Worm (Caenorhabditis elegans) whole organism, L1 larva: ENCODE results near the gene ins-4.

Source experiments
- C04F5.9 ChIP-seq: sonication (generic microtip); optimal IDR thresholded peaks from 2 replicates; lab custom pipeline; 2016; ENCODE audit warnings: missing genetic modification characterization, missing compliant biosample characterization
- C16A3.4 ChIP-seq: fragments of 150-350 bp; optimal IDR thresholded peaks from 2 replicates; lab custom pipeline; 2014; ENCODE audit warnings: missing biosample characterization, missing genetic modification characterization
- aha-1 ChIP-seq: fragments of 150-350 bp; optimal IDR thresholded peaks from 2 replicates; lab custom pipeline; 2014; ENCODE audit warnings: missing biosample characterization, missing genetic modification characterization
- alr-1 ChIP-seq: fragments of 200-800 bp; sonication (Bioruptor generic); optimal IDR thresholded peaks from 2 replicates; lab custom pipeline; 2018; ENCODE audit warnings: borderline replicate concordance, mild to moderate bottlenecking, missing genetic modification characterization, missing compliant biosample characterization
- ceh-82 ChIP-seq, 3 experiments: fragments of 150-350 bp in 1 of 3; sonication (generic microtip) in 2 of 3; optimal IDR thresholded peaks; 2 replicates each; lab custom pipeline; 2014 to 2017; ENCODE audit warnings: missing biosample characterization in 3 of 3, missing genetic modification characterization in 3 of 3
- ces-1 ChIP-seq: fragments of 150-350 bp; optimal IDR thresholded peaks from 2 replicates; lab custom pipeline; 2014; ENCODE audit warnings: missing biosample characterization, missing genetic modification reagents, missing genetic modification characterization
- dsc-1 ChIP-seq: sonication (generic microtip); optimal IDR thresholded peaks from 2 replicates; lab custom pipeline; 2016; ENCODE audit warnings: mild to moderate bottlenecking, missing genetic modification characterization, missing compliant biosample characterization
- efl-1 ChIP-seq, 4 experiments: fragments of 150-350 bp; optimal IDR thresholded peaks in 3 of 4; peaks in 1 of 4; 1 replicate in 1 of 4; 2 replicates in 3 of 4; lab custom pipeline; 2014; ENCODE audit warnings: missing biosample characterization in 2 of 4, missing genetic modification characterization in 2 of 4, missing genetic modification reagents in 2 of 4
- egl-13 ChIP-seq: sonication (generic microtip); optimal IDR thresholded peaks from 2 replicates; lab custom pipeline; 2016; ENCODE audit warnings: missing genotype, missing genetic modification reagents, missing genetic modification characterization, missing compliant biosample characterization
- egl-27 ChIP-seq, 2 experiments: fragments of 150-350 bp in 1 of 2; sonication (generic microtip); optimal IDR thresholded peaks; 3 replicates each; lab custom pipeline; 2017 to 2018; ENCODE audit warnings: missing biosample characterization in 2 of 2, missing genetic modification characterization in 2 of 2, missing genetic modification reagents in 2 of 2
- elt-3 ChIP-seq, 6 experiments: fragments of 150-350 bp in 1 of 6; sonication (generic microtip); optimal IDR thresholded peaks; 2 replicates each; lab custom pipeline; 2017 to 2018; ENCODE audit warnings: missing biosample characterization in 6 of 6, missing genetic modification characterization in 6 of 6, inconsistent platforms in 1 of 6
- ets-5 ChIP-seq: fragments of 200-800 bp; sonication (Bioruptor generic); IDR thresholded peaks from 2 replicates; pipeline ENCODE4 v1.3.6; 2022; ENCODE audit warnings: missing genetic modification characterization, missing compliant biosample characterization
- fkh-10 ChIP-seq: sonication (generic microtip); optimal IDR thresholded peaks from 2 replicates; lab custom pipeline; 2017; ENCODE audit warnings: missing biosample characterization, missing genetic modification reagents, missing genetic modification characterization
- fkh-8 ChIP-seq: sonication (generic microtip); optimal IDR thresholded peaks from 2 replicates; lab custom pipeline; 2016; ENCODE audit warnings: mild to moderate bottlenecking, missing genetic modification characterization, missing compliant biosample characterization
- fos-1 ChIP-seq: fragments of 150-350 bp; optimal IDR thresholded peaks from 2 replicates; lab custom pipeline; 2014; ENCODE audit warnings: missing biosample characterization, missing genetic modification characterization
- hpl-2 ChIP-seq: fragments of 150-350 bp; optimal IDR thresholded peaks from 2 replicates; lab custom pipeline; 2014; ENCODE audit warnings: missing biosample characterization, missing genetic modification reagents, missing genetic modification characterization
- isw-1 ChIP-seq: fragments of 200-800 bp; sonication (Bioruptor generic); IDR thresholded peaks from 2 replicates; pipeline ENCODE4 v1.3.6; 2022; ENCODE audit warnings: missing genetic modification characterization, missing compliant biosample characterization
- lin-13 ChIP-seq: fragments of 150-350 bp; optimal IDR thresholded peaks from 2 replicates; lab custom pipeline; 2014; ENCODE audit warnings: missing biosample characterization, missing genetic modification reagents, missing genetic modification characterization
- lin-14 ChIP-seq: fragments of 200-800 bp; sonication (Bioruptor generic); optimal IDR thresholded peaks from 2 replicates; lab custom pipeline; 2018; ENCODE audit warnings: mild to moderate bottlenecking, missing genetic modification characterization, moderate library complexity, missing compliant biosample characterization
- lin-15B ChIP-seq: fragments of 150-350 bp; sonication (generic microtip); optimal IDR thresholded peaks from 3 replicates; lab custom pipeline; 2014; ENCODE audit warnings: missing biosample characterization, missing genetic modification characterization
- lin-35 ChIP-seq, 2 experiments: fragments of 150-350 bp; optimal IDR thresholded peaks; 2 replicates each; lab custom pipeline; 2014; ENCODE audit warnings: missing biosample characterization in 2 of 2, missing genetic modification characterization in 2 of 2, missing genetic modification reagents in 2 of 2
- lir-3 ChIP-seq: sonication (generic microtip); optimal IDR thresholded peaks from 2 replicates; lab custom pipeline; 2016; ENCODE audit warnings: mild to moderate bottlenecking, missing genetic modification characterization, moderate library complexity, missing compliant biosample characterization; ENCODE audit not compliant: poor library complexity
- lsy-2 ChIP-seq, 2 experiments: fragments of 150-350 bp; optimal IDR thresholded peaks; 2 replicates each; lab custom pipeline; 2014; ENCODE audit warnings: missing biosample characterization in 2 of 2, missing genetic modification characterization in 2 of 2
- mdl-1 ChIP-seq, 2 experiments: fragments of 150-350 bp; optimal IDR thresholded peaks; 2 replicates each; lab custom pipeline; 2014 to 2017; ENCODE audit warnings: missing biosample characterization in 2 of 2, missing genetic modification characterization in 2 of 2, inconsistent platforms in 1 of 2
- nhr-12 ChIP-seq: sonication (generic microtip); optimal IDR thresholded peaks from 2 replicates; lab custom pipeline; 2017; ENCODE audit warnings: missing biosample characterization, missing genetic modification characterization
- nhr-20 ChIP-seq: sonication (generic microtip); optimal IDR thresholded peaks from 2 replicates; lab custom pipeline; 2016; ENCODE audit warnings: mild to moderate bottlenecking, missing genetic modification characterization, missing compliant biosample characterization
- nhr-47 ChIP-seq: sonication (generic microtip); optimal IDR thresholded peaks from 2 replicates; lab custom pipeline; 2016; ENCODE audit warnings: mild to moderate bottlenecking, missing genetic modification characterization, moderate library complexity, missing compliant biosample characterization
- nhr-71 ChIP-seq: sonication (generic microtip); optimal IDR thresholded peaks from 2 replicates; lab custom pipeline; 2016; ENCODE audit warnings: mild to moderate bottlenecking, missing genetic modification characterization, moderate library complexity, missing compliant biosample characterization
- nhr-90 ChIP-seq: sonication (generic microtip); optimal IDR thresholded peaks from 2 replicates; lab custom pipeline; 2016; ENCODE audit warnings: mild to moderate bottlenecking, missing genetic modification characterization, missing compliant biosample characterization; ENCODE audit not compliant: poor library complexity
- skn-1 ChIP-seq: fragments of 150-350 bp; optimal IDR thresholded peaks from 2 replicates; lab custom pipeline; 2014; ENCODE audit warnings: missing biosample characterization, missing genetic modification characterization
- snpc-4 ChIP-seq: fragments of 150-350 bp; optimal IDR thresholded peaks from 2 replicates; lab custom pipeline; 2014; ENCODE audit warnings: missing biosample characterization, missing genetic modification characterization
- snu-23 ChIP-seq: sonication (generic microtip); optimal IDR thresholded peaks from 2 replicates; lab custom pipeline; 2016; ENCODE audit warnings: missing genetic modification characterization, missing compliant biosample characterization
- sox-4 ChIP-seq: sonication (generic microtip); optimal IDR thresholded peaks from 2 replicates; lab custom pipeline; 2016; ENCODE audit warnings: missing genetic modification characterization, missing compliant biosample characterization
- sptf-1 ChIP-seq: fragments of 150-350 bp; optimal IDR thresholded peaks from 2 replicates; lab custom pipeline; 2014; ENCODE audit warnings: missing biosample characterization, missing genetic modification characterization
- swsn-7 ChIP-seq: sonication (generic microtip); optimal IDR thresholded peaks from 2 replicates; lab custom pipeline; 2016; ENCODE audit warnings: missing genetic modification characterization, missing compliant biosample characterization
- tbx-2 ChIP-seq: sonication (generic microtip); optimal IDR thresholded peaks from 2 replicates; lab custom pipeline; 2016; ENCODE audit warnings: missing genetic modification characterization, missing compliant biosample characterization
- unc-86 ChIP-seq: sonication (generic microtip); optimal IDR thresholded peaks from 2 replicates; lab custom pipeline; 2016; ENCODE audit warnings: missing genetic modification characterization, missing compliant biosample characterization
- zip-4 ChIP-seq: fragments of 200-800 bp; sonication (Bioruptor generic); optimal IDR thresholded peaks from 2 replicates; lab custom pipeline; 2018; ENCODE audit warnings: mild to moderate bottlenecking, missing genetic modification characterization, moderate library complexity, missing compliant biosample characterization
- ztf-4 ChIP-seq: fragments of 150-350 bp; optimal IDR thresholded peaks from 2 replicates; lab custom pipeline; 2014; ENCODE audit warnings: missing biosample characterization, missing genetic modification characterization

Gene ins-4

DNA sequence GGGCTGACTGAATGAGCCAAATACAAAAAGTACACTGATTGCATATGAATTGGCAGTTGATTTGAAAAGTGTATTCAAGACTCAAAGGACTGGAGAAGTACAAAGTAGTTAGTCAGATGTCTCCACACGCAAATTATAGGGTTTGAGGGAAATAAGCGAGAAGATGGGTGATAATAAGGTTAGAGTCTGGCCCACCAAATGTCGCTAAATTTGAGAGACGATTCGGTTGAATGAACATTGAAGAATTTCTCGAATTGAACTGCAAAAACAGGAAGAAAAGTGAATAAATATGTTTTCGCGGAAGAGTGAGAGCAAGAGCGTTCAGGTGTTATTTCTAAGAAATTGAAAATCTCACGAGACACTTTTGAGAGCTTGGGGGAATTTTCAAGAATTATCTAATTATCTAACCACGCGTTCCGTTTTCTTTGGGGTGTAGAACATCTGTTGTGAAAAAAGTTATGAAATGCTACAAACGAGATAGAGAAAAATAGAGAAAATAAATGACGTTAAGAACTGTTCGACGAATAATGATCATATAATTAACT, 36.5 kb upstream of the ins-4 start:
- TF ChIP-seq nhr-47 (tag; lab: Kevin White, UChicago) (peak; percentile 62), lin-14 (GFP tag; lab: Kevin White, UChicago) (peak; percentile 14), fkh-8 (peak; percentile 67), nhr-71 (tag; lab: Kevin White, UChicago) (peak; percentile 66), sox-4 (tag; lab: Kevin White, UChicago) (peak; percentile 78), elt-3 (tag; optimal IDR thresholded peaks at IDR 0.05; lab: Kevin White, UChicago) (no peak), egl-27 (tag; optimal IDR thresholded peaks at IDR 0.05; lab: Kevin White, UChicago) (no peak), dsc-1 (peak; percentile 17)

ce11 chrII:5961317-5961716, 34.8 kb upstream of the ins-4 start, which contains the start of gene B0034.7:
TSS of gene B0034.7 (plus strand) at chrII:5961617.
- TF ChIP-seq lir-3 (tag; lab: Kevin White, UChicago), result no peak
- TF ChIP-seq aha-1 (tag; lab: Kevin White, UChicago), result no peak
- no peak for TF ChIP-seq tbx-2 (tag; lab: Kevin White, UChicago)
- TF ChIP-seq lin-35 (GFP tag; optimal IDR thresholded peaks at IDR 0.05; lab: Kevin White, UChicago), result no peak
- TF ChIP-seq dsc-1, result no peak
- TF ChIP-seq fos-1 (tag; lab: Kevin White, UChicago), result no peak
- no peak for TF ChIP-seq ets-5 (GFP tag; lab: Robert Waterston, UW)
- no peak for TF ChIP-seq snu-23 (GFP tag; lab: Kevin White, UChicago)

- TF ChIP-seq C04F5.9 (tag; lab: Kevin White, UChicago) (no peak), fkh-10 (GFP tag; lab: Kevin White, UChicago) (peak; percentile 69), zip-4 (no peak), alr-1 (tag; lab: Kevin White, UChicago) (no peak), nhr-20 (tag; lab: Kevin White, UChicago) (no peak), hpl-2 (no peak), nhr-47 (tag; lab: Kevin White, UChicago) (no peak), lsy-2 (tag; optimal IDR thresholded peaks at IDR 0.05; lab: Kevin White, UChicago) (peak in 1 of 2 experiments; percentile 15), nhr-71 (tag; lab: Kevin White, UChicago) (peak; percentile 8), lin-14 (GFP tag; lab: Kevin White, UChicago) (peak; percentile 53), ceh-82 (tag; optimal IDR thresholded peaks at IDR 0.05; lab: Kevin White, UChicago) (peak in 1 of 3 experiments; percentile 16)
Measured at ce11 chrII:5962343-5962742, 33.8 kb upstream of the ins-4 start.

DNA sequence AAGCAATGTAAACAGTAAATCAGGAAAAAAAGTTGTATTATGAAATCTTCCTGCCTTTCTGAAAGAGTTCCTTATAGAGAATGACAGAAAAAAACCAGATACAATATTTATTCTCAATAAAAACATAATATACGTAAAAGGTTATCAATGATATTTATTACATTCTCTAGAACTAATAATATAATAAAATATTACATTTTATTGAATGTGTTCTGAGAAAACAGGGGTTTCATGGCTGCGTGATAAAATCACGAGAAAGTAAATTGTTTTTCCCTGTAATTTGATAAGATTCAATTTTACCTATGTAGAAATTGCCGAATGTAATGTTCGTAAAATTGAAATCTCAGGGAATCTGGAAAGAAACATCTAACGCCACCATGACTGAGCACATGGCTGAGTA, 31.2 kb upstream of the ins-4 start:
- TF ChIP-seq elt-3 (tag; optimal IDR thresholded peaks at IDR 0.05; lab: Kevin White, UChicago) (no peak), ztf-4 (tag; lab: Kevin White, UChicago) (peak; percentile 13), lin-13 (GFP tag; lab: Kevin White, UChicago) (no peak), dsc-1 (peak; percentile 49), nhr-71 (tag; lab: Kevin White, UChicago) (peak; percentile 0), zip-4 (no peak), ces-1 (GFP tag; lab: Kevin White, UChicago) (no peak), isw-1 (GFP tag; lab: Robert Waterston, UW) (no peak), mdl-1 (tag; optimal IDR thresholded peaks at IDR 0.05; lab: Kevin White, UChicago) (no peak), fkh-8 (peak; percentile 63), fkh-10 (GFP tag; lab: Kevin White, UChicago) (no peak), sptf-1 (no peak), snu-23 (GFP tag; lab: Kevin White, UChicago) (no peak), nhr-12 (tag; lab: Kevin White, UChicago) (no peak), lin-14 (GFP tag; lab: Kevin White, UChicago) (no peak), aha-1 (tag; lab: Kevin White, UChicago) (no peak)
- TF ChIP-seq, all 84 proteins: peak for 4

- peak; percentile 48 for TF ChIP-seq unc-86 (tag; lab: Kevin White, UChicago)
- TF ChIP-seq lin-14 (GFP tag; lab: Kevin White, UChicago), result peak; percentile 73
- peak; percentile 55 for TF ChIP-seq snpc-4 (tag; lab: Kevin White, UChicago)
- TF ChIP-seq skn-1 (tag; lab: Kevin White, UChicago), result peak; percentile 53
- TF ChIP-seq egl-13 (tag; lab: Kevin White, UChicago), result peak; percentile 20
- TF ChIP-seq C16A3.4 (tag; lab: Kevin White, UChicago), result no peak
- TF ChIP-seq lin-15B (tag; lab: Kevin White, UChicago), result no peak
- no peak for TF ChIP-seq nhr-90 (tag; lab: Kevin White, UChicago)
- peak in 1 of 2 experiments; percentile 5 for TF ChIP-seq lin-35 (GFP tag; optimal IDR thresholded peaks at IDR 0.05; lab: Kevin White, UChicago)
- no peak for TF ChIP-seq C04F5.9 (tag; lab: Kevin White, UChicago)
- TF ChIP-seq lsy-2 (tag; optimal IDR thresholded peaks at IDR 0.05; lab: Kevin White, UChicago), result peak in 1 of 2 experiments; percentile 37
- peak; percentile 23 to 73 (median 51) for TF ChIP-seq ceh-82 (tag; optimal IDR thresholded peaks at IDR 0.05; lab: Kevin White, UChicago)
- TF ChIP-seq efl-1 (optimal IDR thresholded peaks at IDR 0.05; lab: Kevin White, UChicago), result peak; percentile 20 to 53
- TF ChIP-seq efl-1 (GFP tag; optimal IDR thresholded peaks at IDR 0.05 in 1 of 2; lab: Kevin White, UChicago), result peak in 1 of 2 experiments; percentile 80
- peak; percentile 59 for TF ChIP-seq nhr-47 (tag; lab: Kevin White, UChicago)
- TF ChIP-seq isw-1 (GFP tag; lab: Robert Waterston, UW), result peak; percentile 57
- TF ChIP-seq fkh-8, result peak; percentile 93
- peak; percentile 74 for TF ChIP-seq zip-4
- TF ChIP-seq fkh-10 (GFP tag; lab: Kevin White, UChicago), result peak; percentile 13
- TF ChIP-seq swsn-7 (tag; lab: Kevin White, UChicago), result peak; percentile 30
- TF ChIP-seq nhr-71 (tag; lab: Kevin White, UChicago), result peak; percentile 64
- TF ChIP-seq tbx-2 (tag; lab: Kevin White, UChicago), result peak; percentile 35
Measured at ce11 chrII:5966637-5967036, 29.5 kb upstream of the ins-4 start.
